Worm (Caenorhabditis elegans): Measurements from ENCODE around the gene srg-41.

DNA sequence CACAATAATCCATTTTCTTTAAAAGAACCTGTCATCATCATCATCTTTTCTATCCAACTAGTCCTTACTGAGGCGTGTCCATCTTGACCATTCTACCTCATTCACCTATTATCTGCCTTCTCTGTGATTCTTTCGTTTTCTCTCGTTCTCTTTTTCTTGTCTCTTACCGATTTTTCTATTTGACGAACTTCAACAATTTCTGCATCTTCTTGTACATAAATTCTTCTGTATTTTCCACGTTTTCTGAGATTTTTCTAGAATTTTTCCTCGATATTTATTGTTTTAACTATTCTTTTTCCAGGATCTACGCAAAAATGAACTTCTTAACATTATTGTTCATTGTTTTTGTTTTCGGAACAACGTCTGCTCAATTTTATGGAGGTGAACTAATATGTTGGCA, 21.2 kb upstream of the srg-41 start, which contains the start of gene cnc-10:
- no peak for TF ChIP-seq W03F9.2 (tag; optimal IDR thresholded peaks at IDR 0.05)
- TF ChIP-seq dao-5 (tag; optimal IDR thresholded peaks at IDR 0.05), result no peak

Data from whole organism, L4/young adult.